Worm (Caenorhabditis elegans) whole organism, L3 larva: ENCODE data around the gene F46B6.2.

ENCODE experiments used
- R02D3.7 ChIP-seq: fragments of 150-350 bp; optimal IDR thresholded peaks from 2 replicates; lab custom pipeline; 2014; ENCODE audit warnings: missing biosample characterization, missing genetic modification characterization
- ZK546.5 ChIP-seq: sonication (generic microtip); optimal IDR thresholded peaks from 2 replicates; lab custom pipeline; 2017; ENCODE audit warnings: missing biosample characterization, missing genetic modification characterization
- aly-2 ChIP-seq: fragments of 150-350 bp; optimal IDR thresholded peaks from 2 replicates; lab custom pipeline; 2014; ENCODE audit warnings: missing biosample characterization, missing genetic modification characterization
- ama-1 ChIP-seq: fragments of 150-350 bp; optimal IDR thresholded peaks from 2 replicates; lab custom pipeline; 2018
- ceh-16 ChIP-seq: sonication (generic microtip); optimal IDR thresholded peaks from 2 replicates; lab custom pipeline; 2017; ENCODE audit warnings: missing biosample characterization, missing genetic modification characterization
- ceh-28 ChIP-seq: fragments of 150-350 bp; optimal IDR thresholded peaks from 2 replicates; lab custom pipeline; 2014; ENCODE audit warnings: missing biosample characterization, missing genetic modification reagents, missing genetic modification characterization
- daf-12 ChIP-seq: fragments of 150-350 bp; optimal IDR thresholded peaks from 2 replicates; lab custom pipeline; 2014; ENCODE audit warnings: missing biosample characterization, missing genetic modification reagents, missing genetic modification characterization
- egl-27 ChIP-seq: sonication (generic microtip); optimal IDR thresholded peaks from 4 replicates; lab custom pipeline; 2017; ENCODE audit warnings: missing biosample characterization, missing genetic modification reagents, missing genetic modification characterization
- elt-1 ChIP-seq: fragments of 150-350 bp; optimal IDR thresholded peaks from 2 replicates; lab custom pipeline; 2014; ENCODE audit warnings: missing biosample characterization, missing genetic modification characterization
- elt-3 ChIP-seq, 3 experiments: fragments of 150-350 bp in 1 of 3; sonication (generic microtip) in 2 of 3; optimal IDR thresholded peaks; 2 replicates in 2 of 3; 4 replicates in 1 of 3; lab custom pipeline; 2014 to 2017; ENCODE audit warnings: missing biosample characterization in 3 of 3, missing genetic modification characterization in 3 of 3
- fkh-10 ChIP-seq: sonication (generic microtip); optimal IDR thresholded peaks from 2 replicates; lab custom pipeline; 2017; ENCODE audit warnings: missing biosample characterization, missing genetic modification reagents, missing genetic modification characterization
- fkh-2 ChIP-seq: fragments of 150-350 bp; optimal IDR thresholded peaks from 2 replicates; lab custom pipeline; 2014; ENCODE audit warnings: missing biosample characterization, missing genetic modification reagents, missing genetic modification characterization
- fos-1 ChIP-seq: fragments of 150-350 bp; optimal IDR thresholded peaks from 2 replicates; lab custom pipeline; 2014; ENCODE audit warnings: missing biosample characterization, missing genetic modification characterization
- hmg-11 ChIP-seq: sonication (generic microtip); optimal IDR thresholded peaks from 2 replicates; lab custom pipeline; 2016; ENCODE audit warnings: missing genetic modification characterization, missing compliant biosample characterization
- jun-1 ChIP-seq: fragments of 150-350 bp; optimal IDR thresholded peaks from 2 replicates; lab custom pipeline; 2014; ENCODE audit warnings: missing biosample characterization, missing genetic modification reagents, missing genetic modification characterization
- lin-15B ChIP-seq: fragments of 150-350 bp; optimal IDR thresholded peaks from 2 replicates; lab custom pipeline; 2014; ENCODE audit warnings: missing biosample characterization, missing genetic modification characterization
- lin-39 ChIP-seq: fragments of 150-350 bp; optimal IDR thresholded peaks from 2 replicates; lab custom pipeline; 2018; ENCODE audit warnings: missing biosample characterization, missing genetic modification reagents, missing genetic modification characterization
- lsy-12 ChIP-seq: sonication (generic microtip); optimal IDR thresholded peaks from 2 replicates; lab custom pipeline; 2016; ENCODE audit warnings: mild to moderate bottlenecking, missing genetic modification characterization, missing compliant biosample characterization
- mdl-1 ChIP-seq: fragments of 150-350 bp; optimal IDR thresholded peaks from 2 replicates; lab custom pipeline; 2014; ENCODE audit warnings: missing biosample characterization, missing genetic modification characterization
- nfya-1 ChIP-seq: sonication (generic microtip); optimal IDR thresholded peaks from 2 replicates; lab custom pipeline; 2017; ENCODE audit warnings: missing genetic modification characterization, mild to moderate bottlenecking, missing compliant biosample characterization, antibody characterized with exemption, moderate library complexity; ENCODE audit not compliant: insufficient read depth
- nhr-11 ChIP-seq: fragments of 150-350 bp; optimal IDR thresholded peaks from 2 replicates; lab custom pipeline; 2014; ENCODE audit warnings: missing biosample characterization, missing genetic modification characterization
- nhr-12 ChIP-seq: fragments of 150-350 bp; optimal IDR thresholded peaks from 2 replicates; lab custom pipeline; 2014; ENCODE audit warnings: missing biosample characterization, missing genetic modification characterization
- nhr-23 ChIP-seq: fragments of 150-350 bp; optimal IDR thresholded peaks from 2 replicates; lab custom pipeline; 2014; ENCODE audit warnings: missing biosample characterization, missing genetic modification reagents, missing genetic modification characterization
- nhr-237 ChIP-seq: fragments of 150-350 bp; optimal IDR thresholded peaks from 2 replicates; lab custom pipeline; 2014; ENCODE audit warnings: missing biosample characterization, missing genetic modification characterization
- nhr-25 ChIP-seq: sonication (generic microtip); optimal IDR thresholded peaks from 2 replicates; lab custom pipeline; 2017; ENCODE audit warnings: missing biosample characterization, missing genetic modification characterization
- nhr-43 ChIP-seq: sonication (generic microtip); optimal IDR thresholded peaks from 2 replicates; lab custom pipeline; 2016; ENCODE audit warnings: mild to moderate bottlenecking, missing genetic modification characterization, missing compliant biosample characterization; ENCODE audit not compliant: poor library complexity, severe bottlenecking
- nhr-76 ChIP-seq: fragments of 150-350 bp; sonication (generic microtip); optimal IDR thresholded peaks from 5 replicates; lab custom pipeline; 2014; ENCODE audit warnings: missing biosample characterization, missing genetic modification characterization
- pqm-1 ChIP-seq: fragments of 150-350 bp; optimal IDR thresholded peaks from 2 replicates; lab custom pipeline; 2017; ENCODE audit warnings: missing biosample characterization, missing genetic modification characterization, inconsistent platforms
- skn-1 ChIP-seq: fragments of 150-350 bp; optimal IDR thresholded peaks from 2 replicates; lab custom pipeline; 2014; ENCODE audit warnings: missing biosample characterization, missing genetic modification characterization
- snpc-4 ChIP-seq: fragments of 150-350 bp; optimal IDR thresholded peaks from 2 replicates; lab custom pipeline; 2014; ENCODE audit warnings: missing biosample characterization, missing genetic modification characterization
- unc-39 ChIP-seq: sonication (generic microtip); optimal IDR thresholded peaks from 4 replicates; lab custom pipeline; 2017; ENCODE audit warnings: missing biosample characterization, missing genetic modification characterization
- unc-62 ChIP-seq: fragments of 150-350 bp; sonication (generic microtip); optimal IDR thresholded peaks from 4 replicates; lab custom pipeline; 2014; ENCODE audit warnings: missing biosample characterization, missing genetic modification reagents, missing genetic modification characterization
- zag-1 ChIP-seq: fragments of 150-350 bp; optimal IDR thresholded peaks from 2 replicates; lab custom pipeline; 2014; ENCODE audit warnings: missing biosample characterization, missing genetic modification characterization
- ztf-11 ChIP-seq: fragments of 150-350 bp; optimal IDR thresholded peaks from 2 replicates; lab custom pipeline; 2014; ENCODE audit warnings: missing biosample characterization, missing genetic modification characterization

F46B6.2 gene

ce11 chrV:9812216-9812615, 40.1 kb downstream of the F46B6.2 start:
- no peak for TF ChIP-seq hmg-11 (tag; lab: Kevin White, UChicago)
- no peak for TF ChIP-seq mdl-1
- TF ChIP-seq lin-15B (tag; lab: Kevin White, UChicago), result no peak
- TF ChIP-seq lin-39 (tag; lab: Kevin White, UChicago), result no peak
- no peak for TF ChIP-seq ZK546.5 (tag; lab: Kevin White, UChicago)
- TF ChIP-seq nhr-23 (tag; lab: Kevin White, UChicago), result no peak

- TF ChIP-seq ZK546.5 (tag; lab: Kevin White, UChicago) (no peak), nhr-43 (tag; lab: Kevin White, UChicago) (no peak), pqm-1 (tag; lab: Kevin White, UChicago) (no peak), unc-62 (no peak), unc-39 (tag; lab: Kevin White, UChicago) (no peak), elt-3 (tag; optimal IDR thresholded peaks at IDR 0.05; lab: Kevin White, UChicago) (no peak), nhr-11 (no peak), egl-27 (tag; lab: Kevin White, UChicago) (no peak), lsy-12 (tag; lab: Kevin White, UChicago) (no peak), ceh-16 (tag; lab: Kevin White, UChicago) (no peak), mdl-1 (no peak)
- TF ChIP-seq, all 47 proteins: peak for 0
Observed at ce11 chrV:9813527-9813926, 41.4 kb downstream of the F46B6.2 start, which contains the start of gene sru-30. Gene sru-30, plus strand, starts transcription at chrV:9813827.

- no peak for TF ChIP-seq pqm-1 (tag; lab: Kevin White, UChicago)
- no peak for TF ChIP-seq lin-15B (tag; lab: Kevin White, UChicago)
- TF ChIP-seq jun-1 (tag; lab: Kevin White, UChicago), result no peak
- no peak for TF ChIP-seq fkh-10 (GFP tag; lab: Kevin White, UChicago)
- no peak for TF ChIP-seq skn-1 (tag; lab: Kevin White, UChicago)
- TF ChIP-seq ztf-11 (tag; lab: Kevin White, UChicago), result no peak
- no peak for TF ChIP-seq nfya-1 (tag; lab: Kevin White, UChicago)
- TF ChIP-seq ceh-28 (tag; lab: Kevin White, UChicago), result no peak
- TF ChIP-seq aly-2 (tag; lab: Kevin White, UChicago), result no peak
- TF ChIP-seq unc-39 (tag; lab: Kevin White, UChicago), result no peak
- no peak for TF ChIP-seq nhr-76 (tag; lab: Kevin White, UChicago)
- no peak for TF ChIP-seq fos-1 (tag; lab: Kevin White, UChicago)
- no peak for TF ChIP-seq daf-12 (tag; lab: Kevin White, UChicago)
Observed at ce11 chrV:9816390-9816789, 44.3 kb downstream of the F46B6.2 start, which contains the start of gene sru-31. Gene sru-31, plus strand, starts transcription at chrV:9816690.

- no peak for TF ChIP-seq elt-1 (tag; lab: Kevin White, UChicago)
- no peak for TF ChIP-seq ceh-28 (tag; lab: Kevin White, UChicago)
- no peak for TF ChIP-seq snpc-4 (tag; lab: Kevin White, UChicago)
- no peak for TF ChIP-seq egl-27 (tag; lab: Kevin White, UChicago)
- TF ChIP-seq nhr-237 (tag; lab: Kevin White, UChicago), result no peak
- TF ChIP-seq lin-39 (tag; lab: Kevin White, UChicago), result no peak
- no peak for TF ChIP-seq nfya-1 (tag; lab: Kevin White, UChicago)
- TF ChIP-seq nhr-12 (tag; lab: Kevin White, UChicago), result no peak
- TF ChIP-seq nhr-25, result no peak
- no peak for TF ChIP-seq zag-1 (tag; lab: Kevin White, UChicago)
- no peak for TF ChIP-seq nhr-76 (tag; lab: Kevin White, UChicago)
- TF ChIP-seq fkh-2 (tag; lab: Kevin White, UChicago), result no peak
- no peak for TF ChIP-seq hmg-11 (tag; lab: Kevin White, UChicago)
- TF ChIP-seq R02D3.7 (tag; lab: Kevin White, UChicago), result no peak
- no peak for TF ChIP-seq daf-12 (tag; lab: Kevin White, UChicago)
- TF ChIP-seq pqm-1 (tag; lab: Kevin White, UChicago), result no peak
- TF ChIP-seq unc-62, result no peak
- TF ChIP-seq aly-2 (tag; lab: Kevin White, UChicago), result no peak
- no peak for TF ChIP-seq ama-1 (lab: Kevin White, UChicago)
Observed at ce11 chrV:9821724-9822123, 49.6 kb downstream of the F46B6.2 start, which contains the start of gene str-193. Gene str-193, minus strand, starts transcription at chrV:9821824.
